Worm (Caenorhabditis elegans) whole organism, L1 larva: ENCODE data around the gene srlf-36.

Source experiments
- C34B4.2 ChIP-seq: sonication (generic microtip); optimal IDR thresholded peaks from 2 replicates; lab custom pipeline; 2017; ENCODE audit warnings: mild to moderate bottlenecking, missing genetic modification characterization, missing compliant biosample characterization
- F16B12.6 ChIP-seq: fragments of 150-350 bp; optimal IDR thresholded peaks from 2 replicates; lab custom pipeline; 2014; ENCODE audit warnings: missing biosample characterization, missing genetic modification characterization
- Y116A8C.19 ChIP-seq: sonication (generic microtip); optimal IDR thresholded peaks from 2 replicates; lab custom pipeline; 2016; ENCODE audit warnings: missing compliant biosample characterization, missing genetic modification characterization, borderline replicate concordance
- alr-1 ChIP-seq: fragments of 200-800 bp; sonication (Bioruptor generic); optimal IDR thresholded peaks from 2 replicates; lab custom pipeline; 2018; ENCODE audit warnings: borderline replicate concordance, mild to moderate bottlenecking, missing genetic modification characterization, missing compliant biosample characterization
- blmp-1 ChIP-seq: fragments of 150-350 bp; optimal IDR thresholded peaks from 2 replicates; lab custom pipeline; 2014; ENCODE audit warnings: missing biosample characterization, missing genetic modification characterization
- dsc-1 ChIP-seq: sonication (generic microtip); optimal IDR thresholded peaks from 2 replicates; lab custom pipeline; 2016; ENCODE audit warnings: mild to moderate bottlenecking, missing genetic modification characterization, missing compliant biosample characterization
- efl-3 ChIP-seq: fragments of 200-800 bp; sonication (Bioruptor generic); optimal IDR thresholded peaks from 2 replicates; lab custom pipeline; 2018; ENCODE audit warnings: mild to moderate bottlenecking, missing genetic modification characterization, missing compliant biosample characterization
- egl-13 ChIP-seq: sonication (generic microtip); optimal IDR thresholded peaks from 2 replicates; lab custom pipeline; 2016; ENCODE audit warnings: missing genotype, missing genetic modification reagents, missing genetic modification characterization, missing compliant biosample characterization
- egl-27 ChIP-seq, 2 experiments: fragments of 150-350 bp in 1 of 2; sonication (generic microtip); optimal IDR thresholded peaks; 3 replicates each; lab custom pipeline; 2017 to 2018; ENCODE audit warnings: missing biosample characterization in 2 of 2, missing genetic modification characterization in 2 of 2, missing genetic modification reagents in 2 of 2
- elt-2 ChIP-seq: sonication (generic microtip); optimal IDR thresholded peaks from 2 replicates; lab custom pipeline; 2016; ENCODE audit warnings: missing genetic modification characterization, mild to moderate bottlenecking, inconsistent platforms, missing compliant biosample characterization, missing genetic modification reagents
- hlh-4 ChIP-seq: sonication (generic microtip); optimal IDR thresholded peaks from 2 replicates; lab custom pipeline; 2016; ENCODE audit warnings: mild to moderate bottlenecking, missing genetic modification characterization, missing compliant biosample characterization
- irx-1 ChIP-seq: sonication (generic microtip); optimal IDR thresholded peaks from 2 replicates; lab custom pipeline; 2016; ENCODE audit warnings: missing genetic modification characterization, missing compliant biosample characterization
- isw-1 ChIP-seq: fragments of 200-800 bp; sonication (Bioruptor generic); IDR thresholded peaks from 2 replicates; pipeline ENCODE4 v1.3.6; 2022; ENCODE audit warnings: missing genetic modification characterization, missing compliant biosample characterization
- lin-13 ChIP-seq: fragments of 150-350 bp; optimal IDR thresholded peaks from 2 replicates; lab custom pipeline; 2014; ENCODE audit warnings: missing biosample characterization, missing genetic modification reagents, missing genetic modification characterization
- lin-35 ChIP-seq, 2 experiments: fragments of 150-350 bp; optimal IDR thresholded peaks; 2 replicates each; lab custom pipeline; 2014; ENCODE audit warnings: missing biosample characterization in 2 of 2, missing genetic modification characterization in 2 of 2, missing genetic modification reagents in 2 of 2
- lir-3 ChIP-seq: sonication (generic microtip); optimal IDR thresholded peaks from 2 replicates; lab custom pipeline; 2016; ENCODE audit warnings: mild to moderate bottlenecking, missing genetic modification characterization, moderate library complexity, missing compliant biosample characterization; ENCODE audit not compliant: poor library complexity
- lsy-2 ChIP-seq, 2 experiments: fragments of 150-350 bp; optimal IDR thresholded peaks; 2 replicates each; lab custom pipeline; 2014; ENCODE audit warnings: missing biosample characterization in 2 of 2, missing genetic modification characterization in 2 of 2
- mdl-1 ChIP-seq, 2 experiments: fragments of 150-350 bp; optimal IDR thresholded peaks; 2 replicates each; lab custom pipeline; 2014 to 2017; ENCODE audit warnings: missing biosample characterization in 2 of 2, missing genetic modification characterization in 2 of 2, inconsistent platforms in 1 of 2
- mef-2 ChIP-seq: fragments of 150-350 bp; optimal IDR thresholded peaks from 2 replicates; lab custom pipeline; 2014; ENCODE audit warnings: missing biosample characterization, missing genetic modification characterization
- nhr-11 ChIP-seq: fragments of 150-350 bp; optimal IDR thresholded peaks from 2 replicates; lab custom pipeline; 2014; ENCODE audit warnings: missing biosample characterization, missing genetic modification characterization
- nhr-19 ChIP-seq: fragments of 200-800 bp; sonication (Bioruptor generic); conservative IDR thresholded peaks from 2 replicates; pipeline ENCODE4 v1.3.6; 2022; ENCODE audit warnings: missing genetic modification characterization, missing compliant biosample characterization
- nhr-76 ChIP-seq: sonication (generic microtip); optimal IDR thresholded peaks from 2 replicates; lab custom pipeline; 2017; ENCODE audit warnings: missing biosample characterization, missing genetic modification characterization
- nhr-77 ChIP-seq: fragments of 150-350 bp; optimal IDR thresholded peaks from 2 replicates; lab custom pipeline; 2014; ENCODE audit warnings: missing biosample characterization, missing genetic modification characterization
- nhr-84 ChIP-seq: sonication (generic microtip); optimal IDR thresholded peaks from 2 replicates; lab custom pipeline; 2017; ENCODE audit warnings: missing biosample characterization, missing genetic modification characterization
- pax-3 ChIP-seq: fragments of 200-800 bp; sonication (Bioruptor generic); optimal IDR thresholded peaks from 2 replicates; lab custom pipeline; 2018; ENCODE audit warnings: mild to moderate bottlenecking, missing genetic modification characterization, moderate library complexity, missing compliant biosample characterization
- pqm-1 ChIP-seq: sonication (generic microtip); optimal IDR thresholded peaks from 3 replicates; lab custom pipeline; 2017; ENCODE audit warnings: missing biosample characterization, missing genetic modification characterization
- rnt-1 ChIP-seq: sonication (generic microtip); optimal IDR thresholded peaks from 2 replicates; lab custom pipeline; 2016; ENCODE audit warnings: mild to moderate bottlenecking, missing genetic modification characterization, moderate library complexity, missing compliant biosample characterization
- snu-23 ChIP-seq: sonication (generic microtip); optimal IDR thresholded peaks from 2 replicates; lab custom pipeline; 2016; ENCODE audit warnings: missing genetic modification characterization, missing compliant biosample characterization
- sox-4 ChIP-seq: sonication (generic microtip); optimal IDR thresholded peaks from 2 replicates; lab custom pipeline; 2016; ENCODE audit warnings: missing genetic modification characterization, missing compliant biosample characterization
- swsn-7 ChIP-seq: sonication (generic microtip); optimal IDR thresholded peaks from 2 replicates; lab custom pipeline; 2016; ENCODE audit warnings: missing genetic modification characterization, missing compliant biosample characterization
- unc-62 ChIP-seq: fragments of 150-350 bp; optimal IDR thresholded peaks from 2 replicates; lab custom pipeline; 2014; ENCODE audit warnings: missing biosample characterization, missing genetic modification reagents, missing genetic modification characterization
- unc-86 ChIP-seq: sonication (generic microtip); optimal IDR thresholded peaks from 2 replicates; lab custom pipeline; 2016; ENCODE audit warnings: missing genetic modification characterization, missing compliant biosample characterization
- unc-98 ChIP-seq: fragments of 200-800 bp; sonication (Bioruptor generic); IDR thresholded peaks from 2 replicates; pipeline ENCODE4 v1.3.6; 2022; ENCODE audit warnings: missing genetic modification characterization, missing compliant biosample characterization
- vab-15 ChIP-seq: sonication (generic microtip); optimal IDR thresholded peaks from 2 replicates; lab custom pipeline; 2017; ENCODE audit warnings: missing genotype, mild to moderate bottlenecking, missing genetic modification characterization, missing compliant biosample characterization
- ztf-4 ChIP-seq: fragments of 150-350 bp; optimal IDR thresholded peaks from 2 replicates; lab custom pipeline; 2014; ENCODE audit warnings: missing biosample characterization, missing genetic modification characterization

Gene srlf-36

ce11 chrV:627585-627984 lies 18.0 kb upstream of the srlf-36 start, which contains the start of gene F48G7.8:
F48G7.8 (minus strand) TSS chrV:627685.
- TF ChIP-seq unc-86 (tag; lab: Kevin White, UChicago) (no peak), C34B4.2 (tag; lab: Kevin White, UChicago) (no peak), F16B12.6 (no peak), nhr-84 (tag; lab: Kevin White, UChicago) (no peak), isw-1 (GFP tag; lab: Robert Waterston, UW) (no peak), nhr-77 (tag; lab: Kevin White, UChicago) (no peak), nhr-19 (GFP tag; lab: Robert Waterston, UW) (no peak), ztf-4 (tag; lab: Kevin White, UChicago) (no peak), efl-3 (GFP tag; lab: Kevin White, UChicago) (no peak), nhr-76 (tag; lab: Kevin White, UChicago) (no peak), mef-2 (tag; lab: Kevin White, UChicago) (no peak), lir-3 (tag; lab: Kevin White, UChicago) (no peak)

ce11 chrV:626321-626720 lies 16.8 kb upstream of the srlf-36 start, which contains the start of gene F48G7.7:
F48G7.7 (minus strand) TSS chrV:626421.
- TF ChIP-seq egl-27 (tag; optimal IDR thresholded peaks at IDR 0.05; lab: Kevin White, UChicago): no peak
- no peak for TF ChIP-seq C34B4.2 (tag; lab: Kevin White, UChicago)
- TF ChIP-seq unc-62 (GFP tag; lab: Kevin White, UChicago): no peak
- TF ChIP-seq Y116A8C.19 (tag; lab: Kevin White, UChicago): no peak
- no peak for TF ChIP-seq rnt-1 (tag; lab: Kevin White, UChicago)
- TF ChIP-seq blmp-1 (tag; lab: Kevin White, UChicago): no peak
- no peak for TF ChIP-seq pqm-1 (tag; lab: Kevin White, UChicago)
- no peak for TF ChIP-seq swsn-7 (tag; lab: Kevin White, UChicago)
- TF ChIP-seq snu-23 (GFP tag; lab: Kevin White, UChicago): no peak
- no peak for TF ChIP-seq sox-4 (tag; lab: Kevin White, UChicago)
- TF ChIP-seq lsy-2 (tag; optimal IDR thresholded peaks at IDR 0.05; lab: Kevin White, UChicago): no peak
- no peak for TF ChIP-seq nhr-76 (tag; lab: Kevin White, UChicago)
- no peak for TF ChIP-seq efl-3 (GFP tag; lab: Kevin White, UChicago)

ce11 chrV:624922-625321 lies 15.4 kb upstream of the srlf-36 start, which contains the start of gene srt-17:
srt-17 (minus strand) TSS chrV:625022.
- TF ChIP-seq egl-13 (tag; lab: Kevin White, UChicago) (no peak), mdl-1 (tag; optimal IDR thresholded peaks at IDR 0.05; lab: Kevin White, UChicago) (no peak), pqm-1 (tag; lab: Kevin White, UChicago) (no peak), dsc-1 (tag; lab: Kevin White, UChicago) (no peak), alr-1 (tag; lab: Kevin White, UChicago) (no peak), F16B12.6 (no peak), vab-15 (tag; lab: Kevin White, UChicago) (no peak), hlh-4 (tag; lab: Kevin White, UChicago) (no peak), egl-27 (tag; optimal IDR thresholded peaks at IDR 0.05; lab: Kevin White, UChicago) (no peak), lin-13 (GFP tag; lab: Kevin White, UChicago) (no peak), unc-98 (GFP tag; lab: Robert Waterston, UW) (no peak), nhr-11 (tag; lab: Kevin White, UChicago) (no peak), lin-35 (GFP tag; optimal IDR thresholded peaks at IDR 0.05; lab: Kevin White, UChicago) (no peak), pax-3 (tag; lab: Kevin White, UChicago) (no peak)
- TF ChIP-seq, all 84 proteins: peak for 0

ce11 chrV:622902-623301 lies 13.3 kb upstream of the srlf-36 start, which contains the start of gene F48G7.5:
F48G7.5 (minus strand) TSS chrV:622935.
- TF ChIP-seq elt-2 (tag; lab: Kevin White, UChicago) (peak; percentile 29), irx-1 (no peak)
